Fruit fly (Drosophila melanogaster) whole organism, embryonic: ENCODE measurements around the gene cnc.

ENCODE experiments used
- Abd-B ChIP-seq: fragments of 200-800 bp; sonication (Bioruptor generic); optimal IDR thresholded peaks from 2 replicates; lab custom pipeline; 2018; ENCODE audit warnings: missing biosample characterization, mild to moderate bottlenecking, missing genetic modification characterization, moderate library complexity
- Aef1 ChIP-seq: fragments of 200-800 bp; sonication (Bioruptor generic); IDR thresholded peaks from 3 replicates; pipeline ENCODE4 v1.3.6; 2022; ENCODE audit warnings: missing biosample characterization, missing genetic modification characterization
- CG10654 ChIP-seq: fragments of 200-800 bp; sonication (Bioruptor generic); optimal IDR thresholded peaks from 2 replicates; lab custom pipeline; 2016; ENCODE audit warnings: missing biosample characterization, missing genetic modification characterization
- CG11398 ChIP-seq: fragments of 200-800 bp; sonication (Bioruptor generic); optimal IDR thresholded peaks from 2 replicates; lab custom pipeline; 2016; ENCODE audit warnings: missing biosample characterization, missing genetic modification characterization
- CG12104 ChIP-seq: fragments of 200-800 bp; sonication (Bioruptor generic); optimal IDR thresholded peaks from 3 replicates; lab custom pipeline; 2016; ENCODE audit warnings: missing biosample characterization, missing genetic modification characterization
- CG12659 ChIP-seq: fragments of 200-800 bp; sonication (Bioruptor generic); optimal IDR thresholded peaks from 3 replicates; lab custom pipeline; 2017; ENCODE audit warnings: mild to moderate bottlenecking, missing biosample characterization, missing genetic modification reagents, missing genetic modification characterization
- CG13424 ChIP-seq: fragments of 200-800 bp; sonication (Bioruptor generic); optimal IDR thresholded peaks from 2 replicates; lab custom pipeline; 2019; ENCODE audit warnings: missing biosample characterization, mild to moderate bottlenecking, missing genetic modification characterization, moderate library complexity
- CG13894 ChIP-seq: fragments of 200-800 bp; sonication (Bioruptor generic); optimal IDR thresholded peaks from 3 replicates; lab custom pipeline; 2018; ENCODE audit warnings: missing biosample characterization, mild to moderate bottlenecking, missing genetic modification characterization, moderate library complexity
- CG14050 ChIP-seq: fragments of 200-800 bp; sonication (Bioruptor generic); IDR thresholded peaks from 3 replicates; pipeline ENCODE4 v1.3.6; 2022; ENCODE audit warnings: missing biosample characterization, missing genetic modification characterization
- CG14860 ChIP-seq: fragments of 200-800 bp; sonication (Bioruptor generic); IDR thresholded peaks from 3 replicates; pipeline ENCODE4 v1.3.6; 2022; ENCODE audit warnings: missing biosample characterization, missing genetic modification characterization; ENCODE audit not compliant: partially characterized antibody
- CG15011 ChIP-seq: fragments of 200-800 bp; sonication (Bioruptor generic); optimal IDR thresholded peaks from 3 replicates; lab custom pipeline; 2018; ENCODE audit warnings: missing biosample characterization, mild to moderate bottlenecking, missing genetic modification characterization
- CG15601 ChIP-seq: fragments of 200-800 bp; sonication (Bioruptor generic); optimal IDR thresholded peaks from 3 replicates; lab custom pipeline; 2019; ENCODE audit warnings: missing biosample characterization, mild to moderate bottlenecking, missing genetic modification characterization, moderate library complexity
- CG18262 ChIP-seq: fragments of 200-800 bp; optimal IDR thresholded peaks from 3 replicates; lab custom pipeline; 2019; ENCODE audit warnings: missing biosample characterization, mild to moderate bottlenecking, missing genetic modification characterization, moderate library complexity
- CG2712 ChIP-seq: fragments of 200-800 bp; optimal IDR thresholded peaks from 3 replicates; lab custom pipeline; 2019; ENCODE audit warnings: missing biosample characterization, mild to moderate bottlenecking, missing genetic modification characterization, moderate library complexity
- CG30403 ChIP-seq: fragments of 200-800 bp; sonication (Bioruptor generic); optimal IDR thresholded peaks from 3 replicates; lab custom pipeline; 2016; ENCODE audit warnings: missing biosample characterization, missing genetic modification characterization
- CG3065 ChIP-seq: fragments of 200-800 bp; sonication (Bioruptor generic); optimal IDR thresholded peaks from 2 replicates; lab custom pipeline; 2016; ENCODE audit warnings: missing biosample characterization, missing genetic modification characterization
- CG3838 ChIP-seq: fragments of 200-800 bp; sonication (Bioruptor generic); optimal IDR thresholded peaks from 3 replicates; lab custom pipeline; 2016; ENCODE audit warnings: missing biosample characterization, missing genetic modification characterization
- CG43689 ChIP-seq: fragments of 200-800 bp; sonication (Bioruptor generic); IDR thresholded peaks from 2 replicates; pipeline ENCODE4 v1.3.6; 2022; ENCODE audit warnings: missing biosample characterization, missing genetic modification characterization
- CG8388 ChIP-seq: fragments of 200-800 bp; sonication (Bioruptor generic); optimal IDR thresholded peaks from 2 replicates; lab custom pipeline; 2019; ENCODE audit warnings: missing biosample characterization, mild to moderate bottlenecking, missing genetic modification characterization, moderate library complexity
- CG8924 ChIP-seq: fragments of 200-800 bp; optimal IDR thresholded peaks from 3 replicates; lab custom pipeline; 2019; ENCODE audit warnings: missing biosample characterization, mild to moderate bottlenecking, missing genetic modification characterization, moderate library complexity
- CG9437 ChIP-seq: fragments of 200-800 bp; sonication (Bioruptor generic); optimal IDR thresholded peaks from 2 replicates; lab custom pipeline; 2018; ENCODE audit warnings: missing biosample characterization, mild to moderate bottlenecking, missing genetic modification characterization
- CoRest ChIP-seq: fragments of 200-800 bp; sonication (Bioruptor generic); optimal IDR thresholded peaks from 3 replicates; lab custom pipeline; 2018; ENCODE audit warnings: missing biosample characterization, mild to moderate bottlenecking, missing genetic modification characterization, moderate library complexity
- E2f1 ChIP-seq: fragments of 200-800 bp; sonication (Bioruptor generic); IDR thresholded peaks from 2 replicates; pipeline ENCODE4 v1.3.6; 2022; ENCODE audit warnings: missing biosample characterization, missing genetic modification characterization
- Fer3 ChIP-seq: fragments of 200-800 bp; sonication (Bioruptor generic); optimal IDR thresholded peaks from 2 replicates; lab custom pipeline; 2018; ENCODE audit warnings: missing biosample characterization, mild to moderate bottlenecking, missing genetic modification characterization, moderate library complexity
- GATAe ChIP-seq: fragments of 200-800 bp; sonication (Bioruptor generic); conservative IDR thresholded peaks from 2 replicates; pipeline ENCODE4 v1.3.6; 2022; ENCODE audit warnings: missing biosample characterization, missing genetic modification characterization
- HLH4C ChIP-seq: fragments of 200-800 bp; sonication (Bioruptor generic); IDR thresholded peaks from 3 replicates; pipeline ENCODE4 v1.3.6; 2022; ENCODE audit warnings: missing biosample characterization, missing genetic modification characterization; ENCODE audit not compliant: partially characterized antibody
- Med ChIP-seq: fragments of 200-800 bp; sonication (Bioruptor generic); peaks from one replicate; lab custom pipeline; 2016; ENCODE audit warnings: missing biosample characterization, missing genetic modification characterization, mild to moderate bottlenecking, inconsistent platforms, moderate library complexity
- PHDP ChIP-seq: fragments of 200-800 bp; sonication (Bioruptor generic); optimal IDR thresholded peaks from 3 replicates; lab custom pipeline; 2018; ENCODE audit warnings: missing biosample characterization, mild to moderate bottlenecking, missing genetic modification characterization, moderate library complexity
- Ravus ChIP-seq: fragments of 200-800 bp; sonication (Bioruptor generic); IDR thresholded peaks from 2 replicates; pipeline ENCODE4 v1.3.6; 2022; ENCODE audit warnings: missing biosample characterization, missing genetic modification characterization
- Stat92E ChIP-seq, 3 experiments: fragments of >200 bp in 2 of 3; fragments of 200-800 bp in 1 of 3; sonication (Bioruptor generic) in 1 of 3; optimal IDR thresholded peaks; 2 replicates each; lab custom pipeline; 2017 to 2019; ENCODE audit warnings: missing biosample characterization in 3 of 3, missing genetic modification characterization in 3 of 3, mild to moderate bottlenecking in 1 of 3, moderate library complexity in 1 of 3
- Usf ChIP-seq: fragments of 200-800 bp; sonication (Bioruptor generic); optimal IDR thresholded peaks from 2 replicates; lab custom pipeline; 2017; ENCODE audit warnings: missing genotype, missing biosample characterization, missing genetic modification characterization
- ash1 ChIP-seq: fragments of 200-800 bp; sonication (Bioruptor generic); optimal IDR thresholded peaks from 2 replicates; lab custom pipeline; 2018; ENCODE audit warnings: missing biosample characterization, mild to moderate bottlenecking, missing genetic modification characterization
- az2 ChIP-seq: fragments of 200-800 bp; sonication (Bioruptor generic); optimal IDR thresholded peaks from 3 replicates; lab custom pipeline; 2016; ENCODE audit warnings: missing biosample characterization, missing genetic modification characterization
- bbx ChIP-seq: fragments of 200-800 bp; sonication (Bioruptor generic); IDR thresholded peaks from 2 replicates; pipeline ENCODE4 v1.3.6; 2022; ENCODE audit warnings: missing biosample characterization, missing genetic modification characterization; ENCODE audit not compliant: partially characterized antibody
- chif ChIP-seq, 2 experiments: fragments of 200-800 bp; sonication (Bioruptor generic); optimal IDR thresholded peaks; 3 replicates each; lab custom pipeline; 2016; ENCODE audit warnings: missing biosample characterization in 2 of 2, missing genetic modification characterization in 2 of 2
- fd102C ChIP-seq: fragments of 200-800 bp; sonication (Bioruptor generic); optimal IDR thresholded peaks from 2 replicates; lab custom pipeline; 2018; ENCODE audit warnings: missing biosample characterization, mild to moderate bottlenecking, missing genetic modification characterization, moderate library complexity
- lbe ChIP-seq: fragments of 200-800 bp; sonication (Bioruptor generic); optimal IDR thresholded peaks from 2 replicates; lab custom pipeline; 2016; ENCODE audit warnings: missing biosample characterization, mild to moderate bottlenecking, missing genetic modification characterization
- lmd ChIP-seq: fragments of 200-800 bp; sonication (Bioruptor generic); IDR thresholded peaks from 2 replicates; pipeline ENCODE4 v1.3.6; 2022; ENCODE audit warnings: missing biosample characterization, missing genetic modification characterization
- lola ChIP-seq, 3 experiments: fragments of >200 bp in 2 of 3; fragments of 200-800 bp in 1 of 3; sonication (Bioruptor generic) in 1 of 3; optimal IDR thresholded peaks; 2 replicates each; lab custom pipeline; 2017 to 2019; ENCODE audit warnings: missing biosample characterization in 3 of 3, missing genetic modification characterization in 3 of 3, mild to moderate bottlenecking in 1 of 3, moderate library complexity in 1 of 3
- luna ChIP-seq: fragments of 200-800 bp; sonication (Bioruptor generic); optimal IDR thresholded peaks from 2 replicates; lab custom pipeline; 2016; ENCODE audit warnings: missing biosample characterization, missing genetic modification characterization
- mirr ChIP-seq: fragments of 200-800 bp; sonication (Bioruptor generic); optimal IDR thresholded peaks from 3 replicates; lab custom pipeline; 2018; ENCODE audit warnings: missing biosample characterization, mild to moderate bottlenecking, missing genetic modification characterization
- oc ChIP-seq: fragments of 200-800 bp; sonication (Bioruptor generic); optimal IDR thresholded peaks from 2 replicates; lab custom pipeline; 2018; ENCODE audit warnings: missing biosample characterization, mild to moderate bottlenecking, missing genetic modification characterization, moderate library complexity
- odd ChIP-seq: fragments of 200-800 bp; sonication (Bioruptor generic); optimal IDR thresholded peaks from 2 replicates; lab custom pipeline; 2017; ENCODE audit warnings: missing biosample characterization, mild to moderate bottlenecking, missing genetic modification characterization
- otp ChIP-seq: fragments of 200-800 bp; sonication (Bioruptor generic); IDR thresholded peaks from 3 replicates; pipeline ENCODE4, ENCODE4 v1.3.6; 2022; ENCODE audit warnings: missing biosample characterization, missing genetic modification characterization
- pho ChIP-seq: fragments of 200-800 bp; sonication (Bioruptor generic); optimal IDR thresholded peaks from 2 replicates; lab custom pipeline; 2016; ENCODE audit warnings: missing biosample characterization, missing genetic modification characterization
- row ChIP-seq: fragments of 200-800 bp; sonication (Bioruptor generic); IDR thresholded peaks from 3 replicates; pipeline ENCODE4 v1.3.6; 2022; ENCODE audit warnings: missing biosample characterization, missing genetic modification characterization
- salm ChIP-seq: fragments of 200-800 bp; sonication (Bioruptor generic); optimal IDR thresholded peaks from 2 replicates; lab custom pipeline; 2018; ENCODE audit warnings: missing biosample characterization, mild to moderate bottlenecking, missing genetic modification characterization
- seq ChIP-seq: fragments of 200-800 bp; sonication (Bioruptor generic); IDR thresholded peaks from 2 replicates; pipeline ENCODE4 v1.3.6; 2022; ENCODE audit warnings: missing biosample characterization, missing genetic modification characterization
- sima ChIP-seq: fragments of 200-800 bp; sonication (Bioruptor generic); optimal IDR thresholded peaks from 2 replicates; lab custom pipeline; 2016; ENCODE audit warnings: missing biosample characterization, missing genetic modification characterization
- ttk ChIP-seq: fragments of 200-800 bp; sonication (Bioruptor generic); IDR thresholded peaks from 2 replicates; pipeline ENCODE4 v2.1.2; 2022; ENCODE audit warnings: missing biosample characterization, missing genetic modification characterization
- wdn ChIP-seq: fragments of 200-800 bp; sonication (Bioruptor generic); IDR thresholded peaks from 2 replicates; pipeline ENCODE4 v1.3.6; 2022; ENCODE audit warnings: missing biosample characterization, missing genetic modification characterization

cnc gene

DNA sequence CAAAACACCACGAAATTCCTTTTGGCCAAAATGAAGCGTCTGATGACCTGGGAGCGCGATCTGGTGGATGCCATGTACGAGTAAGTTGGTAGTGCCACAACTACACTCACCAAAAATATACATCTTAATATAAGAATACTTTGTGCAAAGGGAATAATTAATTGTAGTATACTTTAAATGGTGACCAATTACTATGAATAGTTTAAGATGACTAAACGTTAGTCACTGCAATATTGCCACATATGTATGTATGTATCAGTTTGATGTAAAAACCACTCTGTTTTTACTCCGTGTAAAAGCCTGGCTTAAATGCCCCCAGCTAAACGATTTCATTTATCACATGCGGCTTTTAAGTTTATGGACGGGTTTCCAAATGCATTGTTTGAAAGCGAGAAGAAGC, 51.8 kb downstream of the cnc start (continued):
- TF ChIP-seq CG14860 (GFP tag; lab: Robert Waterston, UW): no peak
- peak; percentile 59 for TF ChIP-seq PHDP
- peak in 1 of 3 experiments; percentile 60 for TF ChIP-seq lola (GFP tag; optimal IDR thresholded peaks at IDR 0.05; lab: Kevin White, UChicago)
- no peak for TF ChIP-seq Ravus (GFP tag; lab: Robert Waterston, UW)
- no peak for TF ChIP-seq CG8924 (tag; lab: Kevin White, UChicago)
- peak; percentile 61 for TF ChIP-seq row (GFP tag; lab: Robert Waterston, UW)
- TF ChIP-seq Stat92E (GFP tag; optimal IDR thresholded peaks at IDR 0.05; lab: Kevin White, UChicago): no peak
- TF ChIP-seq CG13424: peak; percentile 64
- no peak for TF ChIP-seq fd102C (GFP tag; lab: Kevin White, UChicago)
- no peak for TF ChIP-seq HLH4C (GFP tag; lab: Robert Waterston, UW)
- TF ChIP-seq odd: no peak
- no peak for TF ChIP-seq CG15011 (GFP tag; lab: Kevin White, UChicago)
- TF ChIP-seq Fer3 (tag; lab: Kevin White, UChicago): no peak
- TF ChIP-seq CoRest (tag; lab: Kevin White, UChicago): peak; percentile 52
- no peak for TF ChIP-seq lbe (GFP tag; lab: Kevin White, UChicago)
- TF ChIP-seq CG30403 (GFP tag; lab: Kevin White, UChicago): no peak
- peak; percentile 83 for TF ChIP-seq oc
- no peak for TF ChIP-seq E2f1 (GFP tag; lab: Robert Waterston, UW)
- no peak for TF ChIP-seq GATAe
- no peak for TF ChIP-seq bbx (GFP tag; lab: Robert Waterston, UW)
- 0 out of 2 replicates have a peak, but pooled peaks have one; percentile 14 for TF ChIP-seq seq
- TF ChIP-seq CG12104: no peak
- no peak for TF ChIP-seq lmd (GFP tag; lab: Robert Waterston, UW)
- peak; percentile 13 for TF ChIP-seq CG15601
- no peak for TF ChIP-seq luna (GFP tag; lab: Kevin White, UChicago)
- peak in 1 of 2 experiments; percentile 17 for TF ChIP-seq chif (GFP tag; optimal IDR thresholded peaks at IDR 0.05; lab: Kevin White, UChicago)
- TF ChIP-seq CG13894 (tag; lab: Kevin White, UChicago): no peak
- TF ChIP-seq otp (GFP tag; lab: Robert Waterston, UW): peak; percentile 71; the same call in 1 of the 3 replicates
- TF ChIP-seq ttk (GFP tag; lab: Robert Waterston, UW): no peak
- TF ChIP-seq wdn (GFP tag; lab: Robert Waterston, UW): no peak
- TF ChIP-seq CG2712 (tag; lab: Kevin White, UChicago): peak; percentile 30
- TF ChIP-seq CG3065 (GFP tag; lab: Kevin White, UChicago): no peak
- no peak for TF ChIP-seq CG11398 (GFP tag; lab: Kevin White, UChicago)
- TF ChIP-seq CG43689 (GFP tag; lab: Robert Waterston, UW): no peak
- TF ChIP-seq sima (GFP tag; lab: Kevin White, UChicago): no peak
- TF ChIP-seq CG3838 (GFP tag; lab: Kevin White, UChicago): no peak
- TF ChIP-seq CG12659 (GFP tag; lab: Kevin White, UChicago): peak; percentile 23
- no peak for TF ChIP-seq CG10654
- TF ChIP-seq Aef1: peak; percentile 36; the same call in 1 of the 3 replicates
- TF ChIP-seq ash1 (GFP tag; lab: Kevin White, UChicago): no peak
- TF ChIP-seq mirr (GFP tag; lab: Kevin White, UChicago): no peak
- peak; percentile 2 for TF ChIP-seq CG18262 (tag; lab: Kevin White, UChicago)
- TF ChIP-seq salm: no peak
- no peak for TF ChIP-seq CG14050 (GFP tag; lab: Robert Waterston, UW)
- TF ChIP-seq Usf (GFP tag; lab: Kevin White, UChicago): no peak
- TF ChIP-seq az2 (GFP tag; lab: Kevin White, UChicago): peak; percentile 49
- TF ChIP-seq CG8388: peak; percentile 33
- TF ChIP-seq Abd-B (GFP tag; lab: Kevin White, UChicago): peak; percentile 56
- TF ChIP-seq CG9437 (GFP tag; lab: Kevin White, UChicago): peak; percentile 18
- peak; percentile 86 for TF ChIP-seq Med
- no peak for TF ChIP-seq pho (GFP tag; lab: Kevin White, UChicago)
